Worm (Caenorhabditis elegans): Measurements from ENCODE around the gene srt-27.

ce11 chrV:2698826-2699225 is 21.8 kb downstream of the srt-27 start, which contains the start of gene nuo-5:
- TF ChIP-seq hlh-30 (tag; optimal IDR thresholded peaks at IDR 0.05; ENCODE audit: insufficient read depth), result no peak
- TF ChIP-seq pqm-1 (tag; optimal IDR thresholded peaks at IDR 0.05), result no peak
- TF ChIP-seq ceh-30 (tag; optimal IDR thresholded peaks at IDR 0.05), result no peak
- no peak for TF ChIP-seq tbx-7 (tag; optimal IDR thresholded peaks at IDR 0.05)
- no peak for TF ChIP-seq nhr-232 (tag; optimal IDR thresholded peaks at IDR 0.05)
- TF ChIP-seq F13H6.1 (tag; optimal IDR thresholded peaks at IDR 0.05), result no peak
- TF ChIP-seq ceh-9 (tag; optimal IDR thresholded peaks at IDR 0.05), result no peak
- TF ChIP-seq pha-4 (tag; optimal IDR thresholded peaks at IDR 0.05), result no peak
- TF ChIP-seq fax-1 (tag; optimal IDR thresholded peaks at IDR 0.05), result no peak
- TF ChIP-seq unc-55 (GFP tag; optimal IDR thresholded peaks at IDR 0.05), result no peak
